Fruit fly (Drosophila melanogaster) whole organism: ENCODE results near the gene CG14662.
A peak's percentile ranks its signal among the peaks of the same experiment; 100 is the strongest.

ENCODE experiments used
- CG8478 ChIP-seq: fragments of >200 bp; optimal IDR thresholded peaks from 2 replicates; lab custom pipeline; 2018; ENCODE audit warnings: inconsistent platforms
- Dll ChIP-seq: fragments of >200 bp; optimal IDR thresholded peaks from 2 replicates; lab custom pipeline; 2017
- EcR ChIP-seq, 2 experiments: fragments of >200 bp; optimal IDR thresholded peaks; 2 replicates each; lab custom pipeline; 2017; ENCODE audit warnings: missing biosample characterization in 2 of 2, missing genetic modification characterization in 2 of 2, missing genetic modification reagents in 2 of 2
- pan ChIP-seq: fragments of >200 bp; optimal IDR thresholded peaks from 2 replicates; lab custom pipeline; 2017
- psq ChIP-seq: fragments of >200 bp; optimal IDR thresholded peaks from 2 replicates; lab custom pipeline; 2017
- usp ChIP-seq: fragments of >200 bp; optimal IDR thresholded peaks from 2 replicates; lab custom pipeline; 2017; ENCODE audit warnings: missing biosample characterization, missing genetic modification characterization, mixed read lengths

The CG14662 gene

dm6 chr3R:5021431-5021999 is 37.5 kb upstream of the CG14662 start:
- no peak for TF ChIP-seq CG8478 (lab: Kevin White, UChicago)
- peak; percentile 53 for TF ChIP-seq Dll (lab: Kevin White, UChicago)
- TF ChIP-seq EcR (GFP tag; optimal IDR thresholded peaks at IDR 0.05; lab: Kevin White, UChicago), result no peak

dm6 chr3R:5020915-5021412 is 36.9 kb upstream of the CG14662 start:
- TF ChIP-seq usp (GFP tag; lab: Kevin White, UChicago), result no peak
- no peak for TF ChIP-seq Dll (lab: Kevin White, UChicago)

dm6 chr3R:5020287-5020686 is 36.3 kb upstream of the CG14662 start:
- TF ChIP-seq Dll (lab: Kevin White, UChicago) (no peak), EcR (GFP tag; optimal IDR thresholded peaks at IDR 0.05; lab: Kevin White, UChicago) (no peak), psq (lab: Kevin White, UChicago) (no peak), usp (GFP tag; lab: Kevin White, UChicago) (no peak), pan (no peak), CG8478 (lab: Kevin White, UChicago) (no peak)

dm6 chr3R:5019436-5019835 is 35.4 kb upstream of the CG14662 start:
- TF ChIP-seq CG8478 (lab: Kevin White, UChicago) (no peak), Dll (lab: Kevin White, UChicago) (no peak), psq (lab: Kevin White, UChicago) (no peak), usp (GFP tag; lab: Kevin White, UChicago) (no peak), EcR (GFP tag; optimal IDR thresholded peaks at IDR 0.05; lab: Kevin White, UChicago) (no peak)

- no peak for TF ChIP-seq usp (GFP tag; lab: Kevin White, UChicago)
- TF ChIP-seq CG8478 (lab: Kevin White, UChicago), result no peak
- no peak for TF ChIP-seq Dll (lab: Kevin White, UChicago)
- no peak for TF ChIP-seq psq (lab: Kevin White, UChicago)
- TF ChIP-seq pan, result no peak
- no peak for TF ChIP-seq EcR (GFP tag; optimal IDR thresholded peaks at IDR 0.05; lab: Kevin White, UChicago)
Observed at dm6 chr3R:5018512-5019275, 34.7 kb upstream of the CG14662 start.

- TF ChIP-seq EcR (GFP tag; optimal IDR thresholded peaks at IDR 0.05; lab: Kevin White, UChicago) (no peak), pan (no peak), usp (GFP tag; lab: Kevin White, UChicago) (no peak), Dll (lab: Kevin White, UChicago) (no peak), CG8478 (lab: Kevin White, UChicago) (no peak), psq (lab: Kevin White, UChicago) (no peak)
Observed at dm6 chr3R:5017088-5017487, 33.1 kb upstream of the CG14662 start.

- TF ChIP-seq usp (GFP tag; lab: Kevin White, UChicago) (no peak), pan (no peak), Dll (lab: Kevin White, UChicago) (no peak), EcR (GFP tag; optimal IDR thresholded peaks at IDR 0.05; lab: Kevin White, UChicago) (no peak), CG8478 (lab: Kevin White, UChicago) (no peak), psq (lab: Kevin White, UChicago) (no peak)
Observed at dm6 chr3R:5016280-5016679, 32.2 kb upstream of the CG14662 start.

- no peak for TF ChIP-seq usp (GFP tag; lab: Kevin White, UChicago)
- no peak for TF ChIP-seq Dll (lab: Kevin White, UChicago)
- no peak for TF ChIP-seq psq (lab: Kevin White, UChicago)
- no peak for TF ChIP-seq EcR (GFP tag; optimal IDR thresholded peaks at IDR 0.05; lab: Kevin White, UChicago)
- TF ChIP-seq pan, result no peak
- no peak for TF ChIP-seq CG8478 (lab: Kevin White, UChicago)
Observed at dm6 chr3R:5015168-5015567, 31.1 kb upstream of the CG14662 start.

dm6 chr3R:5014689-5015088 is 30.7 kb upstream of the CG14662 start:
- no peak for TF ChIP-seq usp (GFP tag; lab: Kevin White, UChicago)
- no peak for TF ChIP-seq Dll (lab: Kevin White, UChicago)
- no peak for TF ChIP-seq EcR (GFP tag; optimal IDR thresholded peaks at IDR 0.05; lab: Kevin White, UChicago)
- no peak for TF ChIP-seq CG8478 (lab: Kevin White, UChicago)
- TF ChIP-seq psq (lab: Kevin White, UChicago), result no peak
- TF ChIP-seq pan, result no peak

- no peak for TF ChIP-seq Dll (lab: Kevin White, UChicago)
- TF ChIP-seq usp (GFP tag; lab: Kevin White, UChicago), result no peak
- TF ChIP-seq psq (lab: Kevin White, UChicago), result no peak
- TF ChIP-seq CG8478 (lab: Kevin White, UChicago), result no peak
- TF ChIP-seq pan, result no peak
- TF ChIP-seq EcR (GFP tag; optimal IDR thresholded peaks at IDR 0.05; lab: Kevin White, UChicago), result no peak
Observed at dm6 chr3R:5013503-5013902, 29.5 kb upstream of the CG14662 start.

- TF ChIP-seq CG8478 (lab: Kevin White, UChicago) (no peak), psq (lab: Kevin White, UChicago) (no peak), usp (GFP tag; lab: Kevin White, UChicago) (no peak), pan (no peak)
Observed at dm6 chr3R:5012674-5013073, 28.6 kb upstream of the CG14662 start.

- no peak for TF ChIP-seq EcR (GFP tag; optimal IDR thresholded peaks at IDR 0.05; lab: Kevin White, UChicago)
- TF ChIP-seq psq (lab: Kevin White, UChicago), result no peak
- no peak for TF ChIP-seq pan
- no peak for TF ChIP-seq usp (GFP tag; lab: Kevin White, UChicago)
- TF ChIP-seq Dll (lab: Kevin White, UChicago), result no peak
- TF ChIP-seq CG8478 (lab: Kevin White, UChicago), result no peak
Observed at dm6 chr3R:5011908-5012307, 27.9 kb upstream of the CG14662 start.
